Worm (Caenorhabditis elegans) whole organism, L3 larva: ENCODE data around the gene fbxa-89.
A peak's percentile ranks its signal among the peaks of the same experiment; 100 is the strongest.

ENCODE experiments used
- aly-2 ChIP-seq: fragments of 150-350 bp; optimal IDR thresholded peaks from 2 replicates; lab custom pipeline; 2014; ENCODE audit warnings: missing biosample characterization, missing genetic modification characterization
- ama-1 ChIP-seq: fragments of 150-350 bp; optimal IDR thresholded peaks from 2 replicates; lab custom pipeline; 2018
- ceh-16 ChIP-seq: sonication (generic microtip); optimal IDR thresholded peaks from 2 replicates; lab custom pipeline; 2017; ENCODE audit warnings: missing biosample characterization, missing genetic modification characterization
- ceh-82 ChIP-seq: fragments of 150-350 bp; optimal IDR thresholded peaks from 2 replicates; lab custom pipeline; 2014; ENCODE audit warnings: missing biosample characterization, missing genetic modification characterization
- ceh-9 ChIP-seq: sonication (generic microtip); optimal IDR thresholded peaks from 2 replicates; lab custom pipeline; 2018; ENCODE audit warnings: missing biosample characterization, missing genetic modification characterization
- daf-12 ChIP-seq: fragments of 150-350 bp; optimal IDR thresholded peaks from 2 replicates; lab custom pipeline; 2014; ENCODE audit warnings: missing biosample characterization, missing genetic modification reagents, missing genetic modification characterization
- egl-5 ChIP-seq: fragments of 150-350 bp; optimal IDR thresholded peaks from 2 replicates; lab custom pipeline; 2017; ENCODE audit warnings: missing biosample characterization, missing genetic modification reagents, missing genetic modification characterization, inconsistent platforms
- elt-1 ChIP-seq: fragments of 150-350 bp; optimal IDR thresholded peaks from 2 replicates; lab custom pipeline; 2014; ENCODE audit warnings: missing biosample characterization, missing genetic modification characterization
- elt-3 ChIP-seq, 3 experiments: fragments of 150-350 bp in 1 of 3; sonication (generic microtip) in 2 of 3; optimal IDR thresholded peaks; 2 replicates in 2 of 3; 4 replicates in 1 of 3; lab custom pipeline; 2014 to 2017; ENCODE audit warnings: missing biosample characterization in 3 of 3, missing genetic modification characterization in 3 of 3
- eor-1 ChIP-seq, 2 experiments: fragments of 150-350 bp; optimal IDR thresholded peaks; 2 replicates each; lab custom pipeline; 2014 to 2018; ENCODE audit warnings: missing biosample characterization in 2 of 2, missing genetic modification characterization in 2 of 2
- fkh-2 ChIP-seq: fragments of 150-350 bp; optimal IDR thresholded peaks from 2 replicates; lab custom pipeline; 2014; ENCODE audit warnings: missing biosample characterization, missing genetic modification reagents, missing genetic modification characterization
- hmg-11 ChIP-seq: sonication (generic microtip); optimal IDR thresholded peaks from 2 replicates; lab custom pipeline; 2016; ENCODE audit warnings: missing genetic modification characterization, missing compliant biosample characterization
- mdl-1 ChIP-seq: fragments of 150-350 bp; optimal IDR thresholded peaks from 2 replicates; lab custom pipeline; 2014; ENCODE audit warnings: missing biosample characterization, missing genetic modification characterization
- mml-1 ChIP-seq: fragments of 150-350 bp; sonication (generic microtip); optimal IDR thresholded peaks from 3 replicates; lab custom pipeline; 2014; ENCODE audit warnings: missing biosample characterization, missing genetic modification characterization
- nfya-1 ChIP-seq: sonication (generic microtip); optimal IDR thresholded peaks from 2 replicates; lab custom pipeline; 2017; ENCODE audit warnings: missing genetic modification characterization, mild to moderate bottlenecking, missing compliant biosample characterization, antibody characterized with exemption, moderate library complexity; ENCODE audit not compliant: insufficient read depth
- nhr-11 ChIP-seq: fragments of 150-350 bp; optimal IDR thresholded peaks from 2 replicates; lab custom pipeline; 2014; ENCODE audit warnings: missing biosample characterization, missing genetic modification characterization
- nhr-12 ChIP-seq: fragments of 150-350 bp; optimal IDR thresholded peaks from 2 replicates; lab custom pipeline; 2014; ENCODE audit warnings: missing biosample characterization, missing genetic modification characterization
- nhr-23 ChIP-seq: fragments of 150-350 bp; optimal IDR thresholded peaks from 2 replicates; lab custom pipeline; 2014; ENCODE audit warnings: missing biosample characterization, missing genetic modification reagents, missing genetic modification characterization
- nhr-237 ChIP-seq: fragments of 150-350 bp; optimal IDR thresholded peaks from 2 replicates; lab custom pipeline; 2014; ENCODE audit warnings: missing biosample characterization, missing genetic modification characterization
- nhr-25 ChIP-seq: sonication (generic microtip); optimal IDR thresholded peaks from 2 replicates; lab custom pipeline; 2017; ENCODE audit warnings: missing biosample characterization, missing genetic modification characterization
- nhr-43 ChIP-seq: sonication (generic microtip); optimal IDR thresholded peaks from 2 replicates; lab custom pipeline; 2016; ENCODE audit warnings: mild to moderate bottlenecking, missing genetic modification characterization, missing compliant biosample characterization; ENCODE audit not compliant: poor library complexity, severe bottlenecking
- nhr-67 ChIP-seq: fragments of 150-350 bp; optimal IDR thresholded peaks from 2 replicates; lab custom pipeline; 2014; ENCODE audit warnings: missing biosample characterization, missing genetic modification characterization
- nhr-76 ChIP-seq: fragments of 150-350 bp; sonication (generic microtip); optimal IDR thresholded peaks from 5 replicates; lab custom pipeline; 2014; ENCODE audit warnings: missing biosample characterization, missing genetic modification characterization
- nhr-77 ChIP-seq: fragments of 150-350 bp; optimal IDR thresholded peaks from 2 replicates; lab custom pipeline; 2014; ENCODE audit warnings: missing biosample characterization, missing genetic modification characterization
- pha-4 ChIP-seq: fragments of 150-350 bp; optimal IDR thresholded peaks from 2 replicates; lab custom pipeline; 2014; ENCODE audit warnings: missing biosample characterization, missing genetic modification reagents, missing genetic modification characterization
- pqm-1 ChIP-seq: fragments of 150-350 bp; optimal IDR thresholded peaks from 2 replicates; lab custom pipeline; 2017; ENCODE audit warnings: missing biosample characterization, missing genetic modification characterization, inconsistent platforms
- sea-2 ChIP-seq: fragments of 150-350 bp; sonication (generic microtip); optimal IDR thresholded peaks from 4 replicates; lab custom pipeline; 2014; ENCODE audit warnings: missing biosample characterization, missing genetic modification reagents, missing genetic modification characterization
- skn-1 ChIP-seq: fragments of 150-350 bp; optimal IDR thresholded peaks from 2 replicates; lab custom pipeline; 2014; ENCODE audit warnings: missing biosample characterization, missing genetic modification characterization
- snpc-4 ChIP-seq: fragments of 150-350 bp; optimal IDR thresholded peaks from 2 replicates; lab custom pipeline; 2014; ENCODE audit warnings: missing biosample characterization, missing genetic modification characterization
- tbx-2 ChIP-seq: sonication (generic microtip); optimal IDR thresholded peaks from 2 replicates; lab custom pipeline; 2016; ENCODE audit warnings: mild to moderate bottlenecking, missing genetic modification characterization, missing compliant biosample characterization
- unc-39 ChIP-seq: sonication (generic microtip); optimal IDR thresholded peaks from 4 replicates; lab custom pipeline; 2017; ENCODE audit warnings: missing biosample characterization, missing genetic modification characterization
- unc-62 ChIP-seq: fragments of 150-350 bp; sonication (generic microtip); optimal IDR thresholded peaks from 4 replicates; lab custom pipeline; 2014; ENCODE audit warnings: missing biosample characterization, missing genetic modification reagents, missing genetic modification characterization
- zag-1 ChIP-seq: fragments of 150-350 bp; optimal IDR thresholded peaks from 2 replicates; lab custom pipeline; 2014; ENCODE audit warnings: missing biosample characterization, missing genetic modification characterization
- ztf-11 ChIP-seq: fragments of 150-350 bp; optimal IDR thresholded peaks from 2 replicates; lab custom pipeline; 2014; ENCODE audit warnings: missing biosample characterization, missing genetic modification characterization
- ztf-4 ChIP-seq: fragments of 150-350 bp; optimal IDR thresholded peaks from 2 replicates; lab custom pipeline; 2014; ENCODE audit warnings: missing biosample characterization, missing genetic modification characterization

Gene fbxa-89

ce11 chrIII:12227935-12228334, 8.0 kb upstream of the fbxa-89 start:
- TF ChIP-seq nfya-1 (tag; lab: Kevin White, UChicago): peak; percentile 88
- TF ChIP-seq fkh-2: no peak
- TF ChIP-seq, all 47 proteins: peak for 1

- no peak for TF ChIP-seq ama-1 (lab: Kevin White, UChicago)
- no peak for TF ChIP-seq nhr-67 (tag; lab: Kevin White, UChicago)
- TF ChIP-seq aly-2 (tag; lab: Kevin White, UChicago): no peak
- TF ChIP-seq nhr-77 (tag; lab: Kevin White, UChicago): no peak
- TF ChIP-seq pha-4 (tag; lab: Kevin White, UChicago): no peak
- no peak for TF ChIP-seq unc-62 (GFP tag; lab: Kevin White, UChicago)
- no peak for TF ChIP-seq nhr-25 (tag; lab: Kevin White, UChicago)
These were observed 5.8 kb upstream of the fbxa-89 start for ce11 chrIII:12230195-12230594.

ce11 chrIII:12231539-12231938, 4.4 kb upstream of the fbxa-89 start:
- TF ChIP-seq pqm-1 (no peak), nfya-1 (tag; lab: Kevin White, UChicago) (peak; percentile 98)

ce11 chrIII:12233493-12233892, 2.5 kb upstream of the fbxa-89 start:
- peak; percentile 51 for TF ChIP-seq nhr-43 (tag; lab: Kevin White, UChicago)
- no peak for TF ChIP-seq egl-5
- TF ChIP-seq daf-12: no peak
- TF ChIP-seq, all 47 proteins: peak for 1

- TF ChIP-seq eor-1 (tag; optimal IDR thresholded peaks at IDR 0.05; lab: Kevin White, UChicago) (no peak), nhr-23 (no peak), tbx-2 (no peak), skn-1 (tag; lab: Kevin White, UChicago) (no peak), aly-2 (tag; lab: Kevin White, UChicago) (no peak), nhr-237 (tag; lab: Kevin White, UChicago) (no peak)
These were observed 625 bp upstream of the fbxa-89 start for ce11 chrIII:12235359-12235758.

ce11 chrIII:12245570-12245969, 9.6 kb downstream of the fbxa-89 start:
- no peak for TF ChIP-seq hmg-11 (tag; lab: Kevin White, UChicago)
- TF ChIP-seq mml-1 (tag; lab: Kevin White, UChicago): no peak
- no peak for TF ChIP-seq ceh-82 (tag; lab: Kevin White, UChicago)
- TF ChIP-seq ceh-9: no peak
- TF ChIP-seq aly-2 (tag; lab: Kevin White, UChicago): no peak
- TF ChIP-seq nhr-23: no peak
- TF ChIP-seq nhr-76 (tag; lab: Kevin White, UChicago): no peak
- no peak for TF ChIP-seq elt-1 (tag; lab: Kevin White, UChicago)
- TF ChIP-seq unc-39: no peak
- TF ChIP-seq tbx-2: no peak
- TF ChIP-seq mdl-1 (tag; lab: Kevin White, UChicago): no peak
- no peak for TF ChIP-seq daf-12
- no peak for TF ChIP-seq zag-1 (tag; lab: Kevin White, UChicago)
- TF ChIP-seq nfya-1 (tag; lab: Kevin White, UChicago): no peak
- no peak for TF ChIP-seq eor-1 (tag; optimal IDR thresholded peaks at IDR 0.05; lab: Kevin White, UChicago)
- no peak for TF ChIP-seq snpc-4

- no peak for TF ChIP-seq ceh-16 (tag; lab: Kevin White, UChicago)
- TF ChIP-seq ztf-4 (tag; lab: Kevin White, UChicago): no peak
- no peak for TF ChIP-seq elt-3 (tag; optimal IDR thresholded peaks at IDR 0.05; lab: Kevin White, UChicago)
- TF ChIP-seq sea-2 (GFP tag; lab: Kevin White, UChicago): no peak
- TF ChIP-seq elt-1 (tag; lab: Kevin White, UChicago): no peak
- no peak for TF ChIP-seq nhr-12 (tag; lab: Kevin White, UChicago)
- TF ChIP-seq nhr-11 (tag; lab: Kevin White, UChicago): no peak
- TF ChIP-seq nhr-77 (tag; lab: Kevin White, UChicago): no peak
- no peak for TF ChIP-seq ztf-11
- TF ChIP-seq tbx-2: no peak
- TF ChIP-seq nfya-1 (tag; lab: Kevin White, UChicago): no peak
- TF ChIP-seq unc-62 (GFP tag; lab: Kevin White, UChicago): no peak
- no peak for TF ChIP-seq unc-39
- TF ChIP-seq skn-1 (tag; lab: Kevin White, UChicago): no peak
These were observed 11.3 kb downstream of the fbxa-89 start for ce11 chrIII:12247329-12247728.
